Worm (Caenorhabditis elegans) whole organism, L3 larva: ENCODE data around the gene ima-1.

Source experiments
- ZK546.5 ChIP-seq: sonication (generic microtip); optimal IDR thresholded peaks from 2 replicates; lab custom pipeline; 2017; ENCODE audit warnings: missing biosample characterization, missing genetic modification characterization
- aly-2 ChIP-seq: fragments of 150-350 bp; optimal IDR thresholded peaks from 2 replicates; lab custom pipeline; 2014; ENCODE audit warnings: missing biosample characterization, missing genetic modification characterization
- ama-1 ChIP-seq: fragments of 150-350 bp; optimal IDR thresholded peaks from 2 replicates; lab custom pipeline; 2018
- ceh-16 ChIP-seq: sonication (generic microtip); optimal IDR thresholded peaks from 2 replicates; lab custom pipeline; 2017; ENCODE audit warnings: missing biosample characterization, missing genetic modification characterization
- ceh-28 ChIP-seq: fragments of 150-350 bp; optimal IDR thresholded peaks from 2 replicates; lab custom pipeline; 2014; ENCODE audit warnings: missing biosample characterization, missing genetic modification reagents, missing genetic modification characterization
- ceh-82 ChIP-seq: fragments of 150-350 bp; optimal IDR thresholded peaks from 2 replicates; lab custom pipeline; 2014; ENCODE audit warnings: missing biosample characterization, missing genetic modification characterization
- ceh-9 ChIP-seq: sonication (generic microtip); optimal IDR thresholded peaks from 2 replicates; lab custom pipeline; 2018; ENCODE audit warnings: missing biosample characterization, missing genetic modification characterization
- daf-12 ChIP-seq: fragments of 150-350 bp; optimal IDR thresholded peaks from 2 replicates; lab custom pipeline; 2014; ENCODE audit warnings: missing biosample characterization, missing genetic modification reagents, missing genetic modification characterization
- egl-27 ChIP-seq: sonication (generic microtip); optimal IDR thresholded peaks from 4 replicates; lab custom pipeline; 2017; ENCODE audit warnings: missing biosample characterization, missing genetic modification reagents, missing genetic modification characterization
- egl-5 ChIP-seq: fragments of 150-350 bp; optimal IDR thresholded peaks from 2 replicates; lab custom pipeline; 2017; ENCODE audit warnings: missing biosample characterization, missing genetic modification reagents, missing genetic modification characterization, inconsistent platforms
- elt-1 ChIP-seq: fragments of 150-350 bp; optimal IDR thresholded peaks from 2 replicates; lab custom pipeline; 2014; ENCODE audit warnings: missing biosample characterization, missing genetic modification characterization
- elt-3 ChIP-seq, 3 experiments: fragments of 150-350 bp in 1 of 3; sonication (generic microtip) in 2 of 3; optimal IDR thresholded peaks; 2 replicates in 2 of 3; 4 replicates in 1 of 3; lab custom pipeline; 2014 to 2017; ENCODE audit warnings: missing biosample characterization in 3 of 3, missing genetic modification characterization in 3 of 3
- fkh-10 ChIP-seq: sonication (generic microtip); optimal IDR thresholded peaks from 2 replicates; lab custom pipeline; 2017; ENCODE audit warnings: missing biosample characterization, missing genetic modification reagents, missing genetic modification characterization
- fos-1 ChIP-seq: fragments of 150-350 bp; optimal IDR thresholded peaks from 2 replicates; lab custom pipeline; 2014; ENCODE audit warnings: missing biosample characterization, missing genetic modification characterization
- hmg-11 ChIP-seq: sonication (generic microtip); optimal IDR thresholded peaks from 2 replicates; lab custom pipeline; 2016; ENCODE audit warnings: missing genetic modification characterization, missing compliant biosample characterization
- jun-1 ChIP-seq: fragments of 150-350 bp; optimal IDR thresholded peaks from 2 replicates; lab custom pipeline; 2014; ENCODE audit warnings: missing biosample characterization, missing genetic modification reagents, missing genetic modification characterization
- lin-15B ChIP-seq: fragments of 150-350 bp; optimal IDR thresholded peaks from 2 replicates; lab custom pipeline; 2014; ENCODE audit warnings: missing biosample characterization, missing genetic modification characterization
- lsy-12 ChIP-seq: sonication (generic microtip); optimal IDR thresholded peaks from 2 replicates; lab custom pipeline; 2016; ENCODE audit warnings: mild to moderate bottlenecking, missing genetic modification characterization, missing compliant biosample characterization
- mdl-1 ChIP-seq: fragments of 150-350 bp; optimal IDR thresholded peaks from 2 replicates; lab custom pipeline; 2014; ENCODE audit warnings: missing biosample characterization, missing genetic modification characterization
- mml-1 ChIP-seq: fragments of 150-350 bp; sonication (generic microtip); optimal IDR thresholded peaks from 3 replicates; lab custom pipeline; 2014; ENCODE audit warnings: missing biosample characterization, missing genetic modification characterization
- nfya-1 ChIP-seq: sonication (generic microtip); optimal IDR thresholded peaks from 2 replicates; lab custom pipeline; 2017; ENCODE audit warnings: missing genetic modification characterization, mild to moderate bottlenecking, missing compliant biosample characterization, antibody characterized with exemption, moderate library complexity; ENCODE audit not compliant: insufficient read depth
- nhr-11 ChIP-seq: fragments of 150-350 bp; optimal IDR thresholded peaks from 2 replicates; lab custom pipeline; 2014; ENCODE audit warnings: missing biosample characterization, missing genetic modification characterization
- nhr-12 ChIP-seq: fragments of 150-350 bp; optimal IDR thresholded peaks from 2 replicates; lab custom pipeline; 2014; ENCODE audit warnings: missing biosample characterization, missing genetic modification characterization
- nhr-23 ChIP-seq: fragments of 150-350 bp; optimal IDR thresholded peaks from 2 replicates; lab custom pipeline; 2014; ENCODE audit warnings: missing biosample characterization, missing genetic modification reagents, missing genetic modification characterization
- nhr-25 ChIP-seq: sonication (generic microtip); optimal IDR thresholded peaks from 2 replicates; lab custom pipeline; 2017; ENCODE audit warnings: missing biosample characterization, missing genetic modification characterization
- nhr-28 ChIP-seq: fragments of 150-350 bp; optimal IDR thresholded peaks from 2 replicates; lab custom pipeline; 2014; ENCODE audit warnings: missing biosample characterization, missing genetic modification characterization
- nhr-43 ChIP-seq: sonication (generic microtip); optimal IDR thresholded peaks from 2 replicates; lab custom pipeline; 2016; ENCODE audit warnings: mild to moderate bottlenecking, missing genetic modification characterization, missing compliant biosample characterization; ENCODE audit not compliant: poor library complexity, severe bottlenecking
- nhr-76 ChIP-seq: fragments of 150-350 bp; sonication (generic microtip); optimal IDR thresholded peaks from 5 replicates; lab custom pipeline; 2014; ENCODE audit warnings: missing biosample characterization, missing genetic modification characterization
- nhr-77 ChIP-seq: fragments of 150-350 bp; optimal IDR thresholded peaks from 2 replicates; lab custom pipeline; 2014; ENCODE audit warnings: missing biosample characterization, missing genetic modification characterization
- pha-4 ChIP-seq: fragments of 150-350 bp; optimal IDR thresholded peaks from 2 replicates; lab custom pipeline; 2014; ENCODE audit warnings: missing biosample characterization, missing genetic modification reagents, missing genetic modification characterization
- pqm-1 ChIP-seq: fragments of 150-350 bp; optimal IDR thresholded peaks from 2 replicates; lab custom pipeline; 2017; ENCODE audit warnings: missing biosample characterization, missing genetic modification characterization, inconsistent platforms
- sea-2 ChIP-seq: fragments of 150-350 bp; sonication (generic microtip); optimal IDR thresholded peaks from 4 replicates; lab custom pipeline; 2014; ENCODE audit warnings: missing biosample characterization, missing genetic modification reagents, missing genetic modification characterization
- skn-1 ChIP-seq: fragments of 150-350 bp; optimal IDR thresholded peaks from 2 replicates; lab custom pipeline; 2014; ENCODE audit warnings: missing biosample characterization, missing genetic modification characterization
- snpc-4 ChIP-seq: fragments of 150-350 bp; optimal IDR thresholded peaks from 2 replicates; lab custom pipeline; 2014; ENCODE audit warnings: missing biosample characterization, missing genetic modification characterization
- tbx-2 ChIP-seq: sonication (generic microtip); optimal IDR thresholded peaks from 2 replicates; lab custom pipeline; 2016; ENCODE audit warnings: mild to moderate bottlenecking, missing genetic modification characterization, missing compliant biosample characterization
- unc-39 ChIP-seq: sonication (generic microtip); optimal IDR thresholded peaks from 4 replicates; lab custom pipeline; 2017; ENCODE audit warnings: missing biosample characterization, missing genetic modification characterization
- unc-62 ChIP-seq: fragments of 150-350 bp; sonication (generic microtip); optimal IDR thresholded peaks from 4 replicates; lab custom pipeline; 2014; ENCODE audit warnings: missing biosample characterization, missing genetic modification reagents, missing genetic modification characterization
- zag-1 ChIP-seq: fragments of 150-350 bp; optimal IDR thresholded peaks from 2 replicates; lab custom pipeline; 2014; ENCODE audit warnings: missing biosample characterization, missing genetic modification characterization
- ztf-11 ChIP-seq: fragments of 150-350 bp; optimal IDR thresholded peaks from 2 replicates; lab custom pipeline; 2014; ENCODE audit warnings: missing biosample characterization, missing genetic modification characterization
- ztf-4 ChIP-seq: fragments of 150-350 bp; optimal IDR thresholded peaks from 2 replicates; lab custom pipeline; 2014; ENCODE audit warnings: missing biosample characterization, missing genetic modification characterization

The ima-1 gene

ce11 chrV:11266681-11267080 lies 27.2 kb downstream of the ima-1 start, which contains the start of gene str-116:
Gene str-116 (plus strand): TSS chrV:11266981.
- no peak for TF ChIP-seq nhr-11

DNA sequence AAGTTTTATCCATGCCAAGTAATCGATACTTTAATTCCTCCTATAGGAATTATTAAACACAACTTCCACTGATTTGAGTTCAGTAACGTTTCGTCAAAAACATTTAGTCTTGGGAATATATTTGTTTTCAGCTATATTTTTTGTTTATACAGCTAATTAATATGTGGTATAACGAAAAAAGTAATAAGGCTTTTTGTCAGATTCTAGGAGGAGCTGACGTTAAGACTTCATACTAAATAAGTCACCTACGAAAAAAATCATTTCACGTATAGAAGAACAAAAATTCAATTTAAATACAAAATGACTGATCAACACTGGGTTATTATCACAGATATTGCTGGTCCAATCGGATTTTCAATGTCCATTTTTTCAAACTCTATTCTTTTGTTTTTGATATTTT lies 29.3 kb downstream of the ima-1 start, which contains the start of gene str-115:
Gene str-115, plus strand, starts transcription at position 301 of the 400 bp plus-strand sequence.
- TF ChIP-seq ztf-11 (tag; lab: Kevin White, UChicago) (no peak), aly-2 (tag; lab: Kevin White, UChicago) (no peak), ceh-28 (tag; lab: Kevin White, UChicago) (no peak)

- TF ChIP-seq sea-2 (GFP tag; lab: Kevin White, UChicago) = no peak
- TF ChIP-seq elt-3 (tag; optimal IDR thresholded peaks at IDR 0.05; lab: Kevin White, UChicago) = no peak
- TF ChIP-seq pha-4 (tag; lab: Kevin White, UChicago) = no peak
- no peak for TF ChIP-seq mml-1 (tag; lab: Kevin White, UChicago)
Observed at ce11 chrV:11271051-11271450, 31.6 kb downstream of the ima-1 start, which contains the start of gene clec-222. Gene clec-222 (plus strand): TSS chrV:11271351.

DNA sequence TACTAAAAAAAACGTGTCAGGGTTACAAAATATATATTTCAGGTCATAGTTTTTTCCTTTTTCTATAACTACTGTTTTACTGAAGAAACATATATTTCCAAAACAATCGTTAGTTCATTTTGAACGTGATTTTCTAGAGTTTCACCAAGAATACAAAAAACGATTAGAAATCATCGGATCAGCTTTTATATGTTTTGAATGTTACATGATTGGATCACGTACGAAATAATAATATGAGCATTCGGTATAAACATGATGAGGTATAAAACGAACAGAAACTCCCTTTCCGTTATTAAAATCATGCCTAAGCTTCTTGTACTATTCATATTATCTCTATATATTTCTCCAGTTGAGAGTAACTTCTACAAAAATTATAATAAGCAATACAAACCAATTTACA lies 33.4 kb downstream of the ima-1 start, which contains the start of gene clec-223:
Gene clec-223, plus strand, starts transcription at position 301 of the 400 bp plus-strand sequence.
- TF ChIP-seq elt-1 (tag; lab: Kevin White, UChicago) (no peak), pha-4 (tag; lab: Kevin White, UChicago) (no peak), nfya-1 (tag; lab: Kevin White, UChicago) (no peak), egl-5 (tag; lab: Kevin White, UChicago) (no peak), jun-1 (tag; lab: Kevin White, UChicago) (no peak), unc-39 (tag; lab: Kevin White, UChicago) (no peak), daf-12 (tag; lab: Kevin White, UChicago) (no peak), snpc-4 (tag; lab: Kevin White, UChicago) (no peak), lin-15B (no peak)

- no peak for TF ChIP-seq nhr-23 (tag; lab: Kevin White, UChicago)
- TF ChIP-seq, all 47 proteins: peak for 0
Observed at ce11 chrV:11279564-11279963, 40.1 kb downstream of the ima-1 start.

ce11 chrV:11281414-11282209 lies 42.1 kb downstream of the ima-1 start:
- TF ChIP-seq tbx-2 (tag; lab: Kevin White, UChicago) (no peak), egl-5 (tag; lab: Kevin White, UChicago) (no peak), lsy-12 (tag; lab: Kevin White, UChicago) (no peak), ama-1 (lab: Kevin White, UChicago) (no peak), mml-1 (tag; lab: Kevin White, UChicago) (no peak), elt-3 (tag; optimal IDR thresholded peaks at IDR 0.05; lab: Kevin White, UChicago) (no peak), zag-1 (no peak), skn-1 (tag; lab: Kevin White, UChicago) (no peak), mdl-1 (tag; lab: Kevin White, UChicago) (no peak), nhr-25 (tag; lab: Kevin White, UChicago) (peak; percentile 45), nhr-43 (tag; lab: Kevin White, UChicago) (no peak), unc-62 (GFP tag; lab: Kevin White, UChicago) (no peak), fkh-10 (GFP tag; lab: Kevin White, UChicago) (no peak), daf-12 (tag; lab: Kevin White, UChicago) (no peak), ceh-16 (tag; lab: Kevin White, UChicago) (no peak), nfya-1 (tag; lab: Kevin White, UChicago) (no peak), nhr-76 (tag; lab: Kevin White, UChicago) (no peak), ceh-9 (no peak), pha-4 (tag; lab: Kevin White, UChicago) (peak; percentile 39), nhr-23 (tag; lab: Kevin White, UChicago) (peak; percentile 33), sea-2 (GFP tag; lab: Kevin White, UChicago) (no peak), pqm-1 (tag; lab: Kevin White, UChicago) (no peak), snpc-4 (tag; lab: Kevin White, UChicago) (no peak), fos-1 (tag; lab: Kevin White, UChicago) (no peak), unc-39 (tag; lab: Kevin White, UChicago) (no peak), nhr-77 (tag; lab: Kevin White, UChicago) (no peak), egl-27 (no peak), elt-1 (tag; lab: Kevin White, UChicago) (no peak), ceh-82 (no peak), aly-2 (tag; lab: Kevin White, UChicago) (no peak), nhr-28 (tag; lab: Kevin White, UChicago) (no peak), ztf-4 (tag; lab: Kevin White, UChicago) (no peak), ZK546.5 (tag; lab: Kevin White, UChicago) (no peak), nhr-12 (tag; lab: Kevin White, UChicago) (no peak), ztf-11 (tag; lab: Kevin White, UChicago) (no peak), hmg-11 (peak; percentile 20)
